Worm (Caenorhabditis elegans): ENCODE measurements around the gene dmd-6.

DNA sequence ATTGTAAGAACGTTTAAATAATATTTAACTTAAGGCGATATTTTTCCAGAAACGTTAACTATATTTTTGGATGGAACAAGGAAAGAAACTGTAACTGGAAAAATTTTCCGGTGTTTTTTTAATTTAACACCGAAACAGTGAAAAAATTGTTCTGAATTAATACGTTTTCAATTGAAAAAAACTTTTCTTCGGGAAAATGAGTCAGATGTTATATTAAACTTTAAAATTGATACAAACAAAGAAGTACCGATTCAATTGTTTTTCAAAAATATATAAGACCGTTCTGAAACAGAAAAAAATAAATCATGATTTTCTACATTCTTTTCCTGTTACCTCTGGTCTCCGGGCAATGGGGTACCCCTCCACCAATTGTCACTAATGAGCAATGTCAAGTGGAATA, 18.4 kb downstream of the dmd-6 start, which contains the start of gene ule-2:
- TF ChIP-seq egl-18 (GFP tag; IDR thresholded peaks at IDR 0.05) (no peak), athp-1 (tag; optimal IDR thresholded peaks at IDR 0.05) (no peak), ama-1 (optimal IDR thresholded peaks at IDR 0.05) (no peak), ama-1 (GFP tag; optimal IDR thresholded peaks at IDR 0.05) (no peak), him-1 (tag; optimal IDR thresholded peaks at IDR 0.05) (no peak), efl-1 (GFP tag; optimal IDR thresholded peaks at IDR 0.05) (no peak), Y67H2A.10 (GFP tag; conservative IDR thresholded peaks at IDR 0.05) (no peak), aptf-3 (GFP tag; IDR thresholded peaks at IDR 0.05) (no peak), dpl-1 (GFP tag; optimal IDR thresholded peaks at IDR 0.05) (no peak)

Measured in whole organism, young adult.